Fruit fly (Drosophila melanogaster) whole organism, embryonic: Measurements from ENCODE around the gene Mnn1.

Experiments used
- Camta ChIP-seq: fragments of 200-800 bp; sonication (Bioruptor generic); optimal IDR thresholded peaks from 2 replicates; lab custom pipeline; 2016; ENCODE audit warnings: missing biosample characterization, missing genetic modification characterization
- Taf1 ChIP-seq: fragments of 200-800 bp; sonication (Bioruptor generic); IDR thresholded peaks from 2 replicates; pipeline ENCODE4 v1.3.6; 2022; ENCODE audit warnings: missing biosample characterization, missing genetic modification characterization
- cad ChIP-seq: fragments of >200 bp; optimal IDR thresholded peaks from 2 replicates; lab custom pipeline; 2017; ENCODE audit warnings: missing biosample characterization, missing genetic modification characterization
- fd96Cb ChIP-seq: fragments of 200-800 bp; sonication (Bioruptor generic); optimal IDR thresholded peaks from 2 replicates; lab custom pipeline; 2018; ENCODE audit warnings: missing biosample characterization, mild to moderate bottlenecking, missing genetic modification characterization, moderate library complexity
- wek ChIP-seq: fragments of 200-800 bp; sonication (Bioruptor generic); optimal IDR thresholded peaks from 3 replicates; lab custom pipeline; 2018; ENCODE audit warnings: missing biosample characterization, mild to moderate bottlenecking, missing genetic modification characterization, moderate library complexity

DNA sequence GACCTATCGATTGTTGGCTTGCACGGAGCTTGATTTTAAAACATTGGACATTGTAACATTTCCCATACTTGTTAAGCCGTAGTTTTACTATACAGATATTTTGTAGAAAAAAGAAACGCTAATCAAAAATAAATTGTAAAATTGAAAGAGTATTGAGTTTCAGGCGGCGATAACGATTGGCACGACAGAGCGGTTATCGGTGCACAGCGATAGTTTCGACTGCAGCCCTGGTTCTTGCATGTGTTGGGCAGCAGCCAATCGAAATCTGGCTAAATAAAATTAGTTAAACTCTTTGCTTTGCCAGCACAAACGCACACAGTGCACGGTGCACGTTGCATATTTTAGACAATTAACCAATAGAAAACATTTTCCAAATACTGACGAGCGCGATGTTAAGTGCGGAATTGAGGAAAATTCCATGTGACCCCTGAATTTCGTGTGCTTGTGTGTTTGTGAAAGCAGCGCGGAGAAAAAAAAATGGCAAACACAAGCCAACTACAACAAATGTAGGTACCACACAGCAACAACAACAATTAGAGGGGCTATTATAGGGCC is 18.3 kb upstream of the Mnn1 start, which contains the start of gene milt:
- no peak for TF ChIP-seq wek
- no peak for TF ChIP-seq fd96Cb (tag; lab: Kevin White, UChicago)
- no peak for TF ChIP-seq Taf1 (GFP tag; lab: Robert Waterston, UW)
- no peak for TF ChIP-seq Camta (GFP tag; lab: Kevin White, UChicago)
- TF ChIP-seq cad (GFP tag; lab: Kevin White, UChicago): no peak
